Fruit fly (Drosophila melanogaster) S2 (cell line): ENCODE measurements around the gene JIL-1.

Experiments used
- CG8478 ChIP-seq: fragments of >200 bp; optimal IDR thresholded peaks from 2 replicates; lab custom pipeline; 2018
- CTCF ChIP-seq, 2 experiments: fragments of >200 bp; optimal IDR thresholded peaks; 2 replicates each; lab custom pipeline; 2018

dm6 chr3L:11138862-11139261, 45.9 kb upstream of the JIL-1 start:
- TF ChIP-seq CTCF (optimal IDR thresholded peaks at IDR 0.05; lab: Kevin White, UChicago) = no peak
- no peak for TF ChIP-seq CG8478 (lab: Kevin White, UChicago)
